Worm (Caenorhabditis elegans) whole organism, L1 larva: ENCODE data around the gene C47E12.2.

Source experiments
- C04F5.9 ChIP-seq: sonication (generic microtip); optimal IDR thresholded peaks from 2 replicates; lab custom pipeline; 2016; ENCODE audit warnings: missing genetic modification characterization, missing compliant biosample characterization
- F16B12.6 ChIP-seq: fragments of 150-350 bp; optimal IDR thresholded peaks from 2 replicates; lab custom pipeline; 2014; ENCODE audit warnings: missing biosample characterization, missing genetic modification characterization
- Y116A8C.19 ChIP-seq: sonication (generic microtip); optimal IDR thresholded peaks from 2 replicates; lab custom pipeline; 2016; ENCODE audit warnings: missing compliant biosample characterization, missing genetic modification characterization, borderline replicate concordance
- alr-1 ChIP-seq: fragments of 200-800 bp; sonication (Bioruptor generic); optimal IDR thresholded peaks from 2 replicates; lab custom pipeline; 2018; ENCODE audit warnings: borderline replicate concordance, mild to moderate bottlenecking, missing genetic modification characterization, missing compliant biosample characterization
- ama-1 ChIP-seq: fragments of 150-350 bp; optimal IDR thresholded peaks from 2 replicates; lab custom pipeline; 2014
- ceh-63 ChIP-seq: fragments of 200-800 bp; sonication (Bioruptor generic); optimal IDR thresholded peaks from 2 replicates; lab custom pipeline; 2018; ENCODE audit warnings: mild to moderate bottlenecking, missing genetic modification characterization, missing compliant biosample characterization
- ceh-88 ChIP-seq: fragments of 200-800 bp; sonication (Bioruptor generic); IDR thresholded peaks from 2 replicates; pipeline ENCODE4 v1.3.6; 2022; ENCODE audit warnings: missing genetic modification characterization, missing compliant biosample characterization
- ceh-90 ChIP-seq: sonication (generic microtip); optimal IDR thresholded peaks from 2 replicates; lab custom pipeline; 2016; ENCODE audit warnings: missing genetic modification characterization, missing compliant biosample characterization
- ces-1 ChIP-seq: fragments of 150-350 bp; optimal IDR thresholded peaks from 2 replicates; lab custom pipeline; 2014; ENCODE audit warnings: missing biosample characterization, missing genetic modification reagents, missing genetic modification characterization
- dsc-1 ChIP-seq: sonication (generic microtip); optimal IDR thresholded peaks from 2 replicates; lab custom pipeline; 2016; ENCODE audit warnings: mild to moderate bottlenecking, missing genetic modification characterization, missing compliant biosample characterization
- efl-3 ChIP-seq: fragments of 200-800 bp; sonication (Bioruptor generic); optimal IDR thresholded peaks from 2 replicates; lab custom pipeline; 2018; ENCODE audit warnings: mild to moderate bottlenecking, missing genetic modification characterization, missing compliant biosample characterization
- egl-13 ChIP-seq: sonication (generic microtip); optimal IDR thresholded peaks from 2 replicates; lab custom pipeline; 2016; ENCODE audit warnings: missing genotype, missing genetic modification reagents, missing genetic modification characterization, missing compliant biosample characterization
- elt-2 ChIP-seq: sonication (generic microtip); optimal IDR thresholded peaks from 2 replicates; lab custom pipeline; 2016; ENCODE audit warnings: missing genetic modification characterization, mild to moderate bottlenecking, inconsistent platforms, missing compliant biosample characterization, missing genetic modification reagents
- ets-5 ChIP-seq: fragments of 200-800 bp; sonication (Bioruptor generic); IDR thresholded peaks from 2 replicates; pipeline ENCODE4 v1.3.6; 2022; ENCODE audit warnings: missing genetic modification characterization, missing compliant biosample characterization
- fkh-4 ChIP-seq: sonication (generic microtip); optimal IDR thresholded peaks from 2 replicates; lab custom pipeline; 2016; ENCODE audit warnings: missing compliant biosample characterization, missing genetic modification characterization, borderline replicate concordance
- fkh-8 ChIP-seq: sonication (generic microtip); optimal IDR thresholded peaks from 2 replicates; lab custom pipeline; 2016; ENCODE audit warnings: mild to moderate bottlenecking, missing genetic modification characterization, missing compliant biosample characterization
- grh-1 ChIP-seq: fragments of 200-800 bp; sonication (Bioruptor generic); IDR thresholded peaks from 2 replicates; pipeline ENCODE4 v1.3.6; 2022; ENCODE audit warnings: missing genetic modification reagents, missing genetic modification characterization, missing compliant biosample characterization
- hlh-17 ChIP-seq: fragments of 200-800 bp; sonication (Bioruptor generic); optimal IDR thresholded peaks from 2 replicates; lab custom pipeline; 2018; ENCODE audit warnings: missing genetic modification characterization, mild to moderate bottlenecking, missing compliant biosample characterization, moderate library complexity, borderline replicate concordance
- hlh-4 ChIP-seq: sonication (generic microtip); optimal IDR thresholded peaks from 2 replicates; lab custom pipeline; 2016; ENCODE audit warnings: mild to moderate bottlenecking, missing genetic modification characterization, missing compliant biosample characterization
- irx-1 ChIP-seq: sonication (generic microtip); optimal IDR thresholded peaks from 2 replicates; lab custom pipeline; 2016; ENCODE audit warnings: missing genetic modification characterization, missing compliant biosample characterization
- jun-1 ChIP-seq: fragments of 150-350 bp; optimal IDR thresholded peaks from 2 replicates; lab custom pipeline; 2014; ENCODE audit warnings: missing biosample characterization, missing genetic modification reagents, missing genetic modification characterization
- lin-14 ChIP-seq: fragments of 200-800 bp; sonication (Bioruptor generic); optimal IDR thresholded peaks from 2 replicates; lab custom pipeline; 2018; ENCODE audit warnings: mild to moderate bottlenecking, missing genetic modification characterization, moderate library complexity, missing compliant biosample characterization
- lin-15B ChIP-seq: fragments of 150-350 bp; sonication (generic microtip); optimal IDR thresholded peaks from 3 replicates; lab custom pipeline; 2014; ENCODE audit warnings: missing biosample characterization, missing genetic modification characterization
- lin-39 ChIP-seq: fragments of 150-350 bp; optimal IDR thresholded peaks from 2 replicates; lab custom pipeline; 2014; ENCODE audit warnings: missing biosample characterization, missing genetic modification reagents, missing genetic modification characterization
- lir-3 ChIP-seq: sonication (generic microtip); optimal IDR thresholded peaks from 2 replicates; lab custom pipeline; 2016; ENCODE audit warnings: mild to moderate bottlenecking, missing genetic modification characterization, moderate library complexity, missing compliant biosample characterization; ENCODE audit not compliant: poor library complexity
- lsy-2 ChIP-seq, 2 experiments: fragments of 150-350 bp; optimal IDR thresholded peaks; 2 replicates each; lab custom pipeline; 2014; ENCODE audit warnings: missing biosample characterization in 2 of 2, missing genetic modification characterization in 2 of 2
- mab-9 ChIP-seq: fragments of 200-800 bp; sonication (Bioruptor generic); IDR thresholded peaks from 2 replicates; pipeline ENCODE4 v1.3.6; 2022; ENCODE audit warnings: missing genetic modification reagents, missing genetic modification characterization, missing compliant biosample characterization
- nhr-11 ChIP-seq: fragments of 150-350 bp; optimal IDR thresholded peaks from 2 replicates; lab custom pipeline; 2014; ENCODE audit warnings: missing biosample characterization, missing genetic modification characterization
- nhr-19 ChIP-seq: fragments of 200-800 bp; sonication (Bioruptor generic); conservative IDR thresholded peaks from 2 replicates; pipeline ENCODE4 v1.3.6; 2022; ENCODE audit warnings: missing genetic modification characterization, missing compliant biosample characterization
- nhr-20 ChIP-seq: sonication (generic microtip); optimal IDR thresholded peaks from 2 replicates; lab custom pipeline; 2016; ENCODE audit warnings: mild to moderate bottlenecking, missing genetic modification characterization, missing compliant biosample characterization
- nhr-28 ChIP-seq: fragments of 150-350 bp; optimal IDR thresholded peaks from 2 replicates; lab custom pipeline; 2014; ENCODE audit warnings: missing biosample characterization, missing genetic modification characterization
- nhr-47 ChIP-seq: sonication (generic microtip); optimal IDR thresholded peaks from 2 replicates; lab custom pipeline; 2016; ENCODE audit warnings: mild to moderate bottlenecking, missing genetic modification characterization, moderate library complexity, missing compliant biosample characterization
- nhr-71 ChIP-seq: sonication (generic microtip); optimal IDR thresholded peaks from 2 replicates; lab custom pipeline; 2016; ENCODE audit warnings: mild to moderate bottlenecking, missing genetic modification characterization, moderate library complexity, missing compliant biosample characterization
- nhr-76 ChIP-seq: sonication (generic microtip); optimal IDR thresholded peaks from 2 replicates; lab custom pipeline; 2017; ENCODE audit warnings: missing biosample characterization, missing genetic modification characterization
- nhr-77 ChIP-seq: fragments of 150-350 bp; optimal IDR thresholded peaks from 2 replicates; lab custom pipeline; 2014; ENCODE audit warnings: missing biosample characterization, missing genetic modification characterization
- nhr-84 ChIP-seq: sonication (generic microtip); optimal IDR thresholded peaks from 2 replicates; lab custom pipeline; 2017; ENCODE audit warnings: missing biosample characterization, missing genetic modification characterization
- nhr-85 ChIP-seq: sonication (generic microtip); peaks from one replicate; lab custom pipeline; 2016; ENCODE audit warnings: missing genetic modification characterization, inconsistent platforms, missing compliant biosample characterization
- pag-3 ChIP-seq: sonication (generic microtip); optimal IDR thresholded peaks from 2 replicates; lab custom pipeline; 2017; ENCODE audit warnings: missing genetic modification characterization, mild to moderate bottlenecking, missing compliant biosample characterization, antibody characterized with exemption, borderline replicate concordance; ENCODE audit not compliant: insufficient read depth
- pqm-1 ChIP-seq: sonication (generic microtip); optimal IDR thresholded peaks from 3 replicates; lab custom pipeline; 2017; ENCODE audit warnings: missing biosample characterization, missing genetic modification characterization
- skn-1 ChIP-seq: fragments of 150-350 bp; optimal IDR thresholded peaks from 2 replicates; lab custom pipeline; 2014; ENCODE audit warnings: missing biosample characterization, missing genetic modification characterization
- snu-23 ChIP-seq: sonication (generic microtip); optimal IDR thresholded peaks from 2 replicates; lab custom pipeline; 2016; ENCODE audit warnings: missing genetic modification characterization, missing compliant biosample characterization
- sox-4 ChIP-seq: sonication (generic microtip); optimal IDR thresholded peaks from 2 replicates; lab custom pipeline; 2016; ENCODE audit warnings: missing genetic modification characterization, missing compliant biosample characterization
- sptf-1 ChIP-seq: fragments of 150-350 bp; optimal IDR thresholded peaks from 2 replicates; lab custom pipeline; 2014; ENCODE audit warnings: missing biosample characterization, missing genetic modification characterization
- swsn-7 ChIP-seq: sonication (generic microtip); optimal IDR thresholded peaks from 2 replicates; lab custom pipeline; 2016; ENCODE audit warnings: missing genetic modification characterization, missing compliant biosample characterization
- tbx-2 ChIP-seq: sonication (generic microtip); optimal IDR thresholded peaks from 2 replicates; lab custom pipeline; 2016; ENCODE audit warnings: missing genetic modification characterization, missing compliant biosample characterization
- tlp-1 ChIP-seq: fragments of 150-350 bp; optimal IDR thresholded peaks from 2 replicates; lab custom pipeline; 2014; ENCODE audit warnings: missing biosample characterization, missing genetic modification characterization
- unc-130 ChIP-seq: fragments of 150-350 bp; optimal IDR thresholded peaks from 2 replicates; lab custom pipeline; 2017; ENCODE audit warnings: missing biosample characterization, missing genetic modification characterization, inconsistent platforms
- unc-62 ChIP-seq: fragments of 150-350 bp; optimal IDR thresholded peaks from 2 replicates; lab custom pipeline; 2014; ENCODE audit warnings: missing biosample characterization, missing genetic modification reagents, missing genetic modification characterization
- unc-86 ChIP-seq: sonication (generic microtip); optimal IDR thresholded peaks from 2 replicates; lab custom pipeline; 2016; ENCODE audit warnings: missing genetic modification characterization, missing compliant biosample characterization
- unc-98 ChIP-seq: fragments of 200-800 bp; sonication (Bioruptor generic); IDR thresholded peaks from 2 replicates; pipeline ENCODE4 v1.3.6; 2022; ENCODE audit warnings: missing genetic modification characterization, missing compliant biosample characterization
- vab-15 ChIP-seq: sonication (generic microtip); optimal IDR thresholded peaks from 2 replicates; lab custom pipeline; 2017; ENCODE audit warnings: missing genotype, mild to moderate bottlenecking, missing genetic modification characterization, missing compliant biosample characterization
- xbp-1 ChIP-seq: sonication (generic microtip); optimal IDR thresholded peaks from 2 replicates; lab custom pipeline; 2016; ENCODE audit warnings: missing genetic modification characterization, missing compliant biosample characterization
- zag-1 ChIP-seq: fragments of 150-350 bp; optimal IDR thresholded peaks from 2 replicates; lab custom pipeline; 2014; ENCODE audit warnings: missing biosample characterization, missing genetic modification characterization
- ztf-4 ChIP-seq: fragments of 150-350 bp; optimal IDR thresholded peaks from 2 replicates; lab custom pipeline; 2014; ENCODE audit warnings: missing biosample characterization, missing genetic modification characterization

C47E12.2 gene

DNA sequence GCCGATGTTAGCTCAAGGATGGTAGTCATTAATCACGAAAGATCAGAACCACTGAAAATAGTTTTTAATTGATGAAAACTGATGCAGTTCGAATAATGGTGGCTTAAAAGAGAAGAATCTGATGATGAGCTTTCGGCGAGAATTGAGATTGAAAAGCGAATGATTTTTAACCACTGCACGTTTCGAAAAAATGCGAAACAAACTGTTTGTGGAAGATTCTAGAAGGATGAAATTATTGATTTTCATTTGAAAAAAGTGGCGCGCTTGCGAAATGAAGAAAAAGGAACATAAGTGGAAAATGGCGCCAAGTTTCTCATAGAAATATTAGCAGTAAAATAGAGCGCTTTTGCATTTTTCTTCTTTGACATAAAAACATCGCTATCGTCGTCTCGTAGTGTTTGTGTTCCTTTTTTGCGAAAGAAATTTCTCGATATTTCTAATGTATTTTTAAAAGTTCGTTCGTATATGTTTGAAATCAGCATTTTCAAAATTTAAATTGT is 8.4 kb downstream of the C47E12.2 start, which contains the start of gene uba-1:
uba-1 (minus strand) TSS at position 51 of the 500 bp plus-strand sequence.
- no peak for TF ChIP-seq pqm-1 (tag; lab: Kevin White, UChicago)
- TF ChIP-seq tlp-1 (tag; lab: Kevin White, UChicago), result no peak
- no peak for TF ChIP-seq nhr-77 (tag; lab: Kevin White, UChicago)
- TF ChIP-seq tbx-2 (tag; lab: Kevin White, UChicago), result peak; percentile 22
- no peak for TF ChIP-seq unc-130 (tag; lab: Kevin White, UChicago)
- TF ChIP-seq fkh-8 (tag; lab: Kevin White, UChicago), result no peak
- TF ChIP-seq nhr-85, result peak; percentile 60
- no peak for TF ChIP-seq fkh-4
- TF ChIP-seq jun-1 (tag; lab: Kevin White, UChicago), result no peak
- no peak for TF ChIP-seq ces-1 (GFP tag; lab: Kevin White, UChicago)
- no peak for TF ChIP-seq dsc-1 (tag; lab: Kevin White, UChicago)
- peak; percentile 13 for TF ChIP-seq nhr-47 (tag; lab: Kevin White, UChicago)
- no peak for TF ChIP-seq swsn-7
- TF ChIP-seq unc-62 (GFP tag; lab: Kevin White, UChicago), result no peak
- TF ChIP-seq nhr-28 (tag; lab: Kevin White, UChicago), result no peak
- TF ChIP-seq lir-3, result no peak
- no peak for TF ChIP-seq unc-98
- no peak for TF ChIP-seq irx-1 (tag; lab: Kevin White, UChicago)
- no peak for TF ChIP-seq unc-86 (tag; lab: Kevin White, UChicago)
- TF ChIP-seq sox-4, result no peak
- no peak for TF ChIP-seq ets-5 (GFP tag; lab: Robert Waterston, UW)
- peak; percentile 52 for TF ChIP-seq ztf-4
- TF ChIP-seq nhr-19 (GFP tag; lab: Robert Waterston, UW), result no peak
- TF ChIP-seq lin-14, result peak; percentile 9
- TF ChIP-seq alr-1 (tag; lab: Kevin White, UChicago), result no peak
- no peak for TF ChIP-seq hlh-17 (GFP tag; lab: Kevin White, UChicago)
- TF ChIP-seq xbp-1 (tag; lab: Kevin White, UChicago), result peak; percentile 8
- TF ChIP-seq nhr-11 (tag; lab: Kevin White, UChicago), result no peak
- no peak for TF ChIP-seq sptf-1 (tag; lab: Kevin White, UChicago)
- no peak for TF ChIP-seq C04F5.9
- no peak for TF ChIP-seq ceh-63 (GFP tag; lab: Kevin White, UChicago)
- TF ChIP-seq nhr-20, result peak; percentile 22
- no peak for TF ChIP-seq nhr-84 (tag; lab: Kevin White, UChicago)
- no peak for TF ChIP-seq lin-39
- no peak for TF ChIP-seq Y116A8C.19 (tag; lab: Kevin White, UChicago)
- TF ChIP-seq grh-1 (GFP tag; lab: Robert Waterston, UW), result no peak
- TF ChIP-seq lin-15B (tag; lab: Kevin White, UChicago), result no peak
- TF ChIP-seq snu-23 (GFP tag; lab: Kevin White, UChicago), result no peak
- no peak for TF ChIP-seq nhr-76 (tag; lab: Kevin White, UChicago)
- no peak for TF ChIP-seq egl-13 (tag; lab: Kevin White, UChicago)
- TF ChIP-seq elt-2 (tag; lab: Kevin White, UChicago), result no peak
- TF ChIP-seq ceh-88 (GFP tag; lab: Robert Waterston, UW), result no peak
- no peak for TF ChIP-seq vab-15 (tag; lab: Kevin White, UChicago)
- TF ChIP-seq hlh-4, result no peak
- no peak for TF ChIP-seq pag-3 (tag; lab: Kevin White, UChicago)
- no peak for TF ChIP-seq ceh-90 (tag; lab: Kevin White, UChicago)
- peak in 1 of 2 experiments; percentile 26 for TF ChIP-seq lsy-2 (tag; optimal IDR thresholded peaks at IDR 0.05; lab: Kevin White, UChicago)
- TF ChIP-seq ama-1 (lab: Kevin White, UChicago), result no peak
- TF ChIP-seq skn-1 (tag; lab: Kevin White, UChicago), result no peak
- no peak for TF ChIP-seq mab-9 (GFP tag; lab: Robert Waterston, UW)
- peak; percentile 25 for TF ChIP-seq nhr-71
- no peak for TF ChIP-seq F16B12.6 (tag; lab: Kevin White, UChicago)
- TF ChIP-seq zag-1 (tag; lab: Kevin White, UChicago), result no peak
- no peak for TF ChIP-seq efl-3 (GFP tag; lab: Kevin White, UChicago)
